Worm (Caenorhabditis elegans) whole organism, L1 larva: ENCODE measurements around the gene itsn-1.

ENCODE experiments used
- F16B12.6 ChIP-seq: fragments of 150-350 bp; optimal IDR thresholded peaks from 2 replicates; lab custom pipeline; 2014; ENCODE audit warnings: missing biosample characterization, missing genetic modification characterization
- alr-1 ChIP-seq: fragments of 200-800 bp; sonication (Bioruptor generic); optimal IDR thresholded peaks from 2 replicates; lab custom pipeline; 2018; ENCODE audit warnings: borderline replicate concordance, mild to moderate bottlenecking, missing genetic modification characterization, missing compliant biosample characterization
- aly-2 ChIP-seq: fragments of 150-350 bp; optimal IDR thresholded peaks from 2 replicates; lab custom pipeline; 2014; ENCODE audit warnings: missing biosample characterization, missing genetic modification characterization
- blmp-1 ChIP-seq: fragments of 150-350 bp; optimal IDR thresholded peaks from 2 replicates; lab custom pipeline; 2014; ENCODE audit warnings: missing biosample characterization, missing genetic modification characterization
- ces-1 ChIP-seq: fragments of 150-350 bp; optimal IDR thresholded peaks from 2 replicates; lab custom pipeline; 2014; ENCODE audit warnings: missing biosample characterization, missing genetic modification reagents, missing genetic modification characterization
- dpl-1 ChIP-seq, 3 experiments: fragments of 150-350 bp in 2 of 3; sonication (generic microtip) in 1 of 3; optimal IDR thresholded peaks; 2 replicates each; lab custom pipeline; 2014 to 2017; ENCODE audit warnings: missing biosample characterization in 3 of 3, missing genetic modification characterization in 3 of 3, missing genetic modification reagents in 3 of 3
- efl-1 ChIP-seq, 4 experiments: fragments of 150-350 bp; optimal IDR thresholded peaks in 3 of 4; peaks in 1 of 4; 1 replicate in 1 of 4; 2 replicates in 3 of 4; lab custom pipeline; 2014; ENCODE audit warnings: missing biosample characterization in 2 of 4, missing genetic modification characterization in 2 of 4, missing genetic modification reagents in 2 of 4
- egl-13 ChIP-seq: sonication (generic microtip); optimal IDR thresholded peaks from 2 replicates; lab custom pipeline; 2016; ENCODE audit warnings: missing genotype, missing genetic modification reagents, missing genetic modification characterization, missing compliant biosample characterization
- ets-5 ChIP-seq: fragments of 200-800 bp; sonication (Bioruptor generic); IDR thresholded peaks from 2 replicates; pipeline ENCODE4 v1.3.6; 2022; ENCODE audit warnings: missing genetic modification characterization, missing compliant biosample characterization
- fkh-4 ChIP-seq: sonication (generic microtip); optimal IDR thresholded peaks from 2 replicates; lab custom pipeline; 2016; ENCODE audit warnings: missing compliant biosample characterization, missing genetic modification characterization, borderline replicate concordance
- grh-1 ChIP-seq: fragments of 200-800 bp; sonication (Bioruptor generic); IDR thresholded peaks from 2 replicates; pipeline ENCODE4 v1.3.6; 2022; ENCODE audit warnings: missing genetic modification reagents, missing genetic modification characterization, missing compliant biosample characterization
- hpl-2 ChIP-seq: fragments of 150-350 bp; optimal IDR thresholded peaks from 2 replicates; lab custom pipeline; 2014; ENCODE audit warnings: missing biosample characterization, missing genetic modification reagents, missing genetic modification characterization
- lin-39 ChIP-seq: fragments of 150-350 bp; optimal IDR thresholded peaks from 2 replicates; lab custom pipeline; 2014; ENCODE audit warnings: missing biosample characterization, missing genetic modification reagents, missing genetic modification characterization
- lir-3 ChIP-seq: sonication (generic microtip); optimal IDR thresholded peaks from 2 replicates; lab custom pipeline; 2016; ENCODE audit warnings: mild to moderate bottlenecking, missing genetic modification characterization, moderate library complexity, missing compliant biosample characterization; ENCODE audit not compliant: poor library complexity
- mab-9 ChIP-seq: fragments of 200-800 bp; sonication (Bioruptor generic); IDR thresholded peaks from 2 replicates; pipeline ENCODE4 v1.3.6; 2022; ENCODE audit warnings: missing genetic modification reagents, missing genetic modification characterization, missing compliant biosample characterization
- mdl-1 ChIP-seq, 2 experiments: fragments of 150-350 bp; optimal IDR thresholded peaks; 2 replicates each; lab custom pipeline; 2014 to 2017; ENCODE audit warnings: missing biosample characterization in 2 of 2, missing genetic modification characterization in 2 of 2, inconsistent platforms in 1 of 2
- nhr-20 ChIP-seq: sonication (generic microtip); optimal IDR thresholded peaks from 2 replicates; lab custom pipeline; 2016; ENCODE audit warnings: mild to moderate bottlenecking, missing genetic modification characterization, missing compliant biosample characterization
- nhr-28 ChIP-seq: fragments of 150-350 bp; optimal IDR thresholded peaks from 2 replicates; lab custom pipeline; 2014; ENCODE audit warnings: missing biosample characterization, missing genetic modification characterization
- nhr-71 ChIP-seq: sonication (generic microtip); optimal IDR thresholded peaks from 2 replicates; lab custom pipeline; 2016; ENCODE audit warnings: mild to moderate bottlenecking, missing genetic modification characterization, moderate library complexity, missing compliant biosample characterization
- nhr-85 ChIP-seq: sonication (generic microtip); peaks from one replicate; lab custom pipeline; 2016; ENCODE audit warnings: missing genetic modification characterization, inconsistent platforms, missing compliant biosample characterization
- nhr-90 ChIP-seq: sonication (generic microtip); optimal IDR thresholded peaks from 2 replicates; lab custom pipeline; 2016; ENCODE audit warnings: mild to moderate bottlenecking, missing genetic modification characterization, missing compliant biosample characterization; ENCODE audit not compliant: poor library complexity
- pqm-1 ChIP-seq: sonication (generic microtip); optimal IDR thresholded peaks from 3 replicates; lab custom pipeline; 2017; ENCODE audit warnings: missing biosample characterization, missing genetic modification characterization
- rnt-1 ChIP-seq: sonication (generic microtip); optimal IDR thresholded peaks from 2 replicates; lab custom pipeline; 2016; ENCODE audit warnings: mild to moderate bottlenecking, missing genetic modification characterization, moderate library complexity, missing compliant biosample characterization
- snpc-4 ChIP-seq: fragments of 150-350 bp; optimal IDR thresholded peaks from 2 replicates; lab custom pipeline; 2014; ENCODE audit warnings: missing biosample characterization, missing genetic modification characterization
- snu-23 ChIP-seq: sonication (generic microtip); optimal IDR thresholded peaks from 2 replicates; lab custom pipeline; 2016; ENCODE audit warnings: missing genetic modification characterization, missing compliant biosample characterization
- sox-4 ChIP-seq: sonication (generic microtip); optimal IDR thresholded peaks from 2 replicates; lab custom pipeline; 2016; ENCODE audit warnings: missing genetic modification characterization, missing compliant biosample characterization
- sptf-1 ChIP-seq: fragments of 150-350 bp; optimal IDR thresholded peaks from 2 replicates; lab custom pipeline; 2014; ENCODE audit warnings: missing biosample characterization, missing genetic modification characterization
- unc-98 ChIP-seq: fragments of 200-800 bp; sonication (Bioruptor generic); IDR thresholded peaks from 2 replicates; pipeline ENCODE4 v1.3.6; 2022; ENCODE audit warnings: missing genetic modification characterization, missing compliant biosample characterization
- vab-15 ChIP-seq: sonication (generic microtip); optimal IDR thresholded peaks from 2 replicates; lab custom pipeline; 2017; ENCODE audit warnings: missing genotype, mild to moderate bottlenecking, missing genetic modification characterization, missing compliant biosample characterization

Gene itsn-1

ce11 chrIV:17103116-17103515 is 16.4 kb upstream of the itsn-1 start:
- TF ChIP-seq efl-1 (optimal IDR thresholded peaks at IDR 0.05; lab: Kevin White, UChicago) (no peak), efl-1 (GFP tag; optimal IDR thresholded peaks at IDR 0.05 in 1 of 2; lab: Kevin White, UChicago) (peak in 1 of 2 experiments; percentile 29), vab-15 (tag; lab: Kevin White, UChicago) (no peak)

DNA sequence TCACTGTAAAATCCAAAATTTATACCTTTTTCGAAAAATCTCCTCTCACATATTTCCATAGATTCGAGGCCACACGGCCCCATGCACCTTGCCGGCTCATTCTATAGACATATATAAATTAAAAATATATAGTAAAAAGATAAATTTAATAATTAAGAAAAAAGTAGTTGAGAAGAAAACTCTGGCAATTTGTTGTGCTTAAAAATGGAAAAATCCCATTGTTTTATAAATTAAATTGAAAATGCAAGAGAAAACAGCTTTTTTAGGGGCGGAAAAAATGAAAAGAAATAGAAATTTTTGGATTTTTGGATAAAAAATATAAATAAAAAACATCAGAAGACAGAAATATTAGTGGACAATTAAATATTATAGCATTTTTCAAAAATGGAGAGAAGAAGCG is 15.9 kb upstream of the itsn-1 start, which contains the start of gene Y116A8C.30:
TSS of gene Y116A8C.30 (minus strand) at position 101 of the 400 bp plus-strand sequence.
- TF ChIP-seq sox-4 (tag; lab: Kevin White, UChicago) (no peak), nhr-85 (tag; lab: Kevin White, UChicago) (peak; percentile 30)

DNA sequence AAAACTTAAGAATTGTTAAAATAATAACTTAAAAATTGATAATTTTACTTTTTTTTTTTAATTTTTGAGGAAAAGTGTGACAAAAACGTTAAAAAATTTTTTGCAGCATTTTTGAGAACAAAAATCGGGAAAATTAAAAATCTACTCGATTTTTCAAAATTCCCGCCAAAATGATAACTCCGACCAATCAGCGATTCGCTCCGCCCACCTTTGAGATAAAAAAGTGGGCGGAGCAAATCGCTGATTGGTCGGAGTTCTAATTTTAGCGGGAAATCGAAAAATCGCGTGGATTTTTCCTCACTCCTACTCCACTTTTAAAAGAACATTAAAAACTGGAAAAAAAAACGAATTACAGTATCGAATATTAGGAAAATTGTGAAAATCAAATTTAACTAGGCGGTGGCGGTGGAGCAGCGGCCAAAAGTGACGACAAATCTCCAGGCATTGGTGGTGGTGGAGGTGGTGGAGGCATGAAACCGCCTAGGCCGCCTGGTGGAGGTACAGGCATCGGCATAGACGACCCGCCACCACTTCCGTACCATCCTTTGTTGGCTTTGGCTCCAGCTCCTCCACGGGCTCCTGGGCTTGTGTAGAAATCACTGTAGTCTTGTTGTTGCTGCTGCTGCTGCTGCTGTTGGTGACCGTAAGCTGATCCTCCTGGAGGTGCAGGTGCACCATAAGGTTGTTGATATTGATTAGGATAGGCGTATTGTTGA is 15.2 kb upstream of the itsn-1 start:
- TF ChIP-seq dpl-1 (GFP tag; optimal IDR thresholded peaks at IDR 0.05; lab: Kevin White, UChicago) (peak in 2 of 3 experiments; percentile 20 to 38), fkh-4 (tag; lab: Kevin White, UChicago) (no peak), efl-1 (optimal IDR thresholded peaks at IDR 0.05; lab: Kevin White, UChicago) (peak; percentile 17 to 22), efl-1 (GFP tag; optimal IDR thresholded peaks at IDR 0.05 in 1 of 2; lab: Kevin White, UChicago) (peak in 1 of 2 experiments; percentile 72)

ce11 chrIV:17105578-17105977 is 13.9 kb upstream of the itsn-1 start:
- no peak for TF ChIP-seq ces-1 (GFP tag; lab: Kevin White, UChicago)
- no peak for TF ChIP-seq nhr-28
- no peak for TF ChIP-seq pqm-1 (tag; lab: Kevin White, UChicago)
- no peak for TF ChIP-seq grh-1 (GFP tag; lab: Robert Waterston, UW)
- TF ChIP-seq unc-98 (GFP tag; lab: Robert Waterston, UW), result no peak
- no peak for TF ChIP-seq sptf-1 (tag; lab: Kevin White, UChicago)
- no peak for TF ChIP-seq snu-23 (GFP tag; lab: Kevin White, UChicago)
- no peak for TF ChIP-seq rnt-1 (tag; lab: Kevin White, UChicago)
- no peak for TF ChIP-seq blmp-1 (tag; lab: Kevin White, UChicago)
- no peak for TF ChIP-seq nhr-71 (tag; lab: Kevin White, UChicago)
- TF ChIP-seq alr-1 (tag; lab: Kevin White, UChicago), result no peak
- no peak for TF ChIP-seq nhr-20 (tag; lab: Kevin White, UChicago)
- no peak for TF ChIP-seq egl-13 (tag; lab: Kevin White, UChicago)
- no peak for TF ChIP-seq nhr-90 (tag; lab: Kevin White, UChicago)
- no peak for TF ChIP-seq lin-39 (tag; lab: Kevin White, UChicago)
- no peak for TF ChIP-seq mdl-1 (tag; optimal IDR thresholded peaks at IDR 0.05; lab: Kevin White, UChicago)
- TF ChIP-seq lir-3 (tag; lab: Kevin White, UChicago), result no peak
- TF ChIP-seq hpl-2 (GFP tag; lab: Kevin White, UChicago), result no peak

ce11 chrIV:17108200-17108599 is 11.3 kb upstream of the itsn-1 start:
- 0 out of 2 replicates have a peak, but pooled peaks have one; percentile 29 for TF ChIP-seq unc-98 (GFP tag; lab: Robert Waterston, UW)
- no peak for TF ChIP-seq aly-2 (tag; lab: Kevin White, UChicago)

- TF ChIP-seq mab-9 (GFP tag; lab: Robert Waterston, UW) (no peak), snpc-4 (tag; lab: Kevin White, UChicago) (no peak), egl-13 (tag; lab: Kevin White, UChicago) (no peak), dpl-1 (GFP tag; optimal IDR thresholded peaks at IDR 0.05; lab: Kevin White, UChicago) (peak in 1 of 3 experiments; percentile 11), F16B12.6 (tag; lab: Kevin White, UChicago) (no peak), ets-5 (GFP tag; lab: Robert Waterston, UW) (no peak), efl-1 (optimal IDR thresholded peaks at IDR 0.05; lab: Kevin White, UChicago) (no peak), efl-1 (GFP tag; optimal IDR thresholded peaks at IDR 0.05 in 1 of 2; lab: Kevin White, UChicago) (peak; percentile 30 to 45)
Measured at ce11 chrIV:17108805-17109204, 10.7 kb upstream of the itsn-1 start.
